Fruit fly (Drosophila melanogaster) Kc167 (cell line): ENCODE data around the gene Vps37B.

Source experiments
- Myc ChIP-seq: fragments of >200 bp; optimal IDR thresholded peaks from 2 replicates; lab custom pipeline; 2017; ENCODE audit warnings: missing external identifiers
- Sin3A ChIP-seq: fragments of >200 bp; optimal IDR thresholded peaks from 2 replicates; lab custom pipeline; 2018; ENCODE audit warnings: missing external identifiers
- h ChIP-seq: fragments of >200 bp; optimal IDR thresholded peaks from 3 replicates; lab custom pipeline; 2018; ENCODE audit warnings: missing external identifiers
- insv ChIP-seq: fragments of >200 bp; optimal IDR thresholded peaks from 3 replicates; lab custom pipeline; 2018; ENCODE audit warnings: missing external identifiers
- psq ChIP-seq: fragments of >200 bp; optimal IDR thresholded peaks from 2 replicates; lab custom pipeline; 2017; ENCODE audit warnings: missing external identifiers
- ttk ChIP-seq: sonication (Bioruptor generic); optimal IDR thresholded peaks from 2 replicates; lab custom pipeline; 2017; ENCODE audit warnings: missing external identifiers

Gene Vps37B

dm6 chr3R:5226025-5226424 lies at the start of gene Vps37B:
Gene Vps37B (plus strand): TSS chr3R:5226158.
- no peak for TF ChIP-seq h
- no peak for TF ChIP-seq Myc (lab: Kevin White, UChicago)
- TF ChIP-seq Sin3A (lab: Kevin White, UChicago), result no peak
- TF ChIP-seq insv (lab: Kevin White, UChicago), result no peak
- TF ChIP-seq psq, result no peak
- no peak for TF ChIP-seq ttk (lab: Kevin White, UChicago)

- no peak for TF ChIP-seq insv (lab: Kevin White, UChicago)
Observed at dm6 chr3R:5187806-5188205, 38.2 kb upstream of the Vps37B start.

dm6 chr3R:5193271-5193670 lies 32.7 kb upstream of the Vps37B start:
- no peak for TF ChIP-seq insv (lab: Kevin White, UChicago)
- TF ChIP-seq psq, result no peak
- TF ChIP-seq Myc (lab: Kevin White, UChicago), result no peak
- TF ChIP-seq h, result no peak
- TF ChIP-seq ttk (lab: Kevin White, UChicago), result no peak
- no peak for TF ChIP-seq Sin3A (lab: Kevin White, UChicago)

- TF ChIP-seq ttk (lab: Kevin White, UChicago), result no peak
- no peak for TF ChIP-seq Myc (lab: Kevin White, UChicago)
Observed at dm6 chr3R:5198302-5198701, 27.7 kb upstream of the Vps37B start.

dm6 chr3R:5199581-5199980 lies 26.4 kb upstream of the Vps37B start:
- TF ChIP-seq h (no peak), Sin3A (lab: Kevin White, UChicago) (no peak), insv (lab: Kevin White, UChicago) (no peak), ttk (lab: Kevin White, UChicago) (no peak), psq (no peak)

- TF ChIP-seq ttk (lab: Kevin White, UChicago) (no peak), insv (lab: Kevin White, UChicago) (no peak), Myc (lab: Kevin White, UChicago) (no peak), Sin3A (lab: Kevin White, UChicago) (no peak), h (no peak), psq (no peak)
Observed at dm6 chr3R:5203796-5204195, 22.2 kb upstream of the Vps37B start.

dm6 chr3R:5205319-5206033 lies 20.5 kb upstream of the Vps37B start:
- TF ChIP-seq insv (lab: Kevin White, UChicago) (no peak), h (no peak), Myc (lab: Kevin White, UChicago) (no peak), ttk (lab: Kevin White, UChicago) (no peak), Sin3A (lab: Kevin White, UChicago) (no peak), psq (no peak)

dm6 chr3R:5207277-5208114 lies 18.5 kb upstream of the Vps37B start:
- TF ChIP-seq insv (lab: Kevin White, UChicago) (no peak), Sin3A (lab: Kevin White, UChicago) (no peak), h (no peak), Myc (lab: Kevin White, UChicago) (no peak)

dm6 chr3R:5208115-5208365 lies 17.9 kb upstream of the Vps37B start:
- TF ChIP-seq ttk (lab: Kevin White, UChicago) (no peak), Myc (lab: Kevin White, UChicago) (no peak)

- no peak for TF ChIP-seq insv (lab: Kevin White, UChicago)
- no peak for TF ChIP-seq Myc (lab: Kevin White, UChicago)
- TF ChIP-seq ttk (lab: Kevin White, UChicago), result no peak
- no peak for TF ChIP-seq Sin3A (lab: Kevin White, UChicago)
- TF ChIP-seq h, result no peak
- TF ChIP-seq psq, result no peak
Observed at dm6 chr3R:5209481-5209880, 16.5 kb upstream of the Vps37B start.

- no peak for TF ChIP-seq psq
- no peak for TF ChIP-seq Sin3A (lab: Kevin White, UChicago)
- TF ChIP-seq Myc (lab: Kevin White, UChicago), result no peak
Observed at dm6 chr3R:5211401-5211800, 14.6 kb upstream of the Vps37B start.

dm6 chr3R:5211901-5212758 lies 13.8 kb upstream of the Vps37B start:
- TF ChIP-seq Myc (lab: Kevin White, UChicago) (no peak), insv (lab: Kevin White, UChicago) (no peak), h (no peak), Sin3A (lab: Kevin White, UChicago) (no peak), ttk (lab: Kevin White, UChicago) (no peak), psq (no peak)

- TF ChIP-seq Myc (lab: Kevin White, UChicago), result no peak
- TF ChIP-seq psq, result no peak
- TF ChIP-seq h, result no peak
- no peak for TF ChIP-seq insv (lab: Kevin White, UChicago)
- TF ChIP-seq ttk (lab: Kevin White, UChicago), result no peak
- TF ChIP-seq Sin3A (lab: Kevin White, UChicago), result no peak
Observed at dm6 chr3R:5212759-5213053, 13.3 kb upstream of the Vps37B start.
